Worm (Caenorhabditis elegans): ENCODE data around the gene atg-4.2.

DNA sequence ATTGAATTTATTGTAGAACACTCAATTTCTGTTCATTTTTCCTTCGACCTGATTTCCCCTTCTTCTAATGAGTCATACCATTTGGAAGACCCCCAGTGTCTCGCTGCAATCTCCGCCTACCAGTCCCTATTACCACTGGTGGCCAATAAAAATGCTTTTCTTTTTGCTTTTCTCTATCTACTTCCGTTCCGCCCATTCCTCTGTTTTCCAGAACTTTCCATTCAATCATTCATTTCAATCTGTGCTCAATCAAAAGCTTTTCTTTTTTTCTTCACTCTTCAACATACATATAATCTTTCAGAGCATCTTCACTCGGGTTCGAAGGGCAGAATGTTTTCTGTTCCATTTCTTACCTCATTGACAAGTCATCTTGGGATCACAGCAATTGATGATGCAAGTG, 5.7 kb downstream of the atg-4.2 start, which contains the start of gene inx-8:
- TF ChIP-seq sea-2 (GFP tag; optimal IDR thresholded peaks at IDR 0.05) = no peak
- no peak for TF ChIP-seq egl-27 (tag; optimal IDR thresholded peaks at IDR 0.05)
- TF ChIP-seq mml-1 (tag; optimal IDR thresholded peaks at IDR 0.05) = no peak
- no peak for TF ChIP-seq elt-3 (tag; optimal IDR thresholded peaks at IDR 0.05)
- TF ChIP-seq mdl-1 (tag; optimal IDR thresholded peaks at IDR 0.05) = no peak
- TF ChIP-seq zag-1 (tag; optimal IDR thresholded peaks at IDR 0.05) = no peak
- no peak for TF ChIP-seq unc-39 (tag; optimal IDR thresholded peaks at IDR 0.05)
